Fruit fly (Drosophila melanogaster) whole organism: ENCODE measurements around the gene CG13473.

Source experiments
- CG8478 ChIP-seq: fragments of >200 bp; optimal IDR thresholded peaks from 2 replicates; lab custom pipeline; 2018; ENCODE audit warnings: inconsistent platforms
- Dll ChIP-seq: fragments of >200 bp; optimal IDR thresholded peaks from 2 replicates; lab custom pipeline; 2017
- EcR ChIP-seq, 2 experiments: fragments of >200 bp; optimal IDR thresholded peaks; 2 replicates each; lab custom pipeline; 2017; ENCODE audit warnings: missing biosample characterization in 2 of 2, missing genetic modification characterization in 2 of 2, missing genetic modification reagents in 2 of 2
- pan ChIP-seq: fragments of >200 bp; optimal IDR thresholded peaks from 2 replicates; lab custom pipeline; 2017
- psq ChIP-seq: fragments of >200 bp; optimal IDR thresholded peaks from 2 replicates; lab custom pipeline; 2017
- usp ChIP-seq: fragments of >200 bp; optimal IDR thresholded peaks from 2 replicates; lab custom pipeline; 2017; ENCODE audit warnings: missing biosample characterization, missing genetic modification characterization, mixed read lengths

CG13473 gene

dm6 chr3L:14760949-14761348 is 32.4 kb downstream of the CG13473 start, which contains the start of gene Trl:
Trl (minus strand) TSS chr3L:14761049.
- no peak for TF ChIP-seq pan (lab: Kevin White, UChicago)
- no peak for TF ChIP-seq usp (GFP tag; lab: Kevin White, UChicago)
- TF ChIP-seq psq (lab: Kevin White, UChicago) = no peak
- no peak for TF ChIP-seq Dll (lab: Kevin White, UChicago)
- TF ChIP-seq EcR (GFP tag; optimal IDR thresholded peaks at IDR 0.05; lab: Kevin White, UChicago) = no peak
- no peak for TF ChIP-seq CG8478 (lab: Kevin White, UChicago)

- TF ChIP-seq psq (lab: Kevin White, UChicago) (no peak), EcR (GFP tag; optimal IDR thresholded peaks at IDR 0.05; lab: Kevin White, UChicago) (no peak), usp (GFP tag; lab: Kevin White, UChicago) (no peak), CG8478 (lab: Kevin White, UChicago) (no peak), pan (lab: Kevin White, UChicago) (no peak), Dll (lab: Kevin White, UChicago) (no peak)
Measured at dm6 chr3L:14761837-14762785, 33.6 kb downstream of the CG13473 start, which contains the start of the genes Tsen34 and Mgat4a. Tsen34 (minus strand) TSS chr3L:14761844. Mgat4a (plus strand) TSS chr3L:14762028.

- TF ChIP-seq psq (lab: Kevin White, UChicago) = no peak
- TF ChIP-seq CG8478 (lab: Kevin White, UChicago) = no peak
- no peak for TF ChIP-seq usp (GFP tag; lab: Kevin White, UChicago)
- TF ChIP-seq EcR (GFP tag; optimal IDR thresholded peaks at IDR 0.05; lab: Kevin White, UChicago) = no peak
- TF ChIP-seq Dll (lab: Kevin White, UChicago) = no peak
- TF ChIP-seq pan (lab: Kevin White, UChicago) = no peak
Measured at dm6 chr3L:14769183-14769582, 40.6 kb downstream of the CG13473 start, which contains the start of gene Mgat4b. Mgat4b (minus strand) TSS chr3L:14769283.

- TF ChIP-seq EcR (GFP tag; optimal IDR thresholded peaks at IDR 0.05; lab: Kevin White, UChicago) = no peak
- no peak for TF ChIP-seq CG8478 (lab: Kevin White, UChicago)
- no peak for TF ChIP-seq pan (lab: Kevin White, UChicago)
- no peak for TF ChIP-seq usp (GFP tag; lab: Kevin White, UChicago)
- no peak for TF ChIP-seq Dll (lab: Kevin White, UChicago)
- TF ChIP-seq psq (lab: Kevin White, UChicago) = no peak
Measured at dm6 chr3L:14775711-14776660, 47.4 kb downstream of the CG13473 start, which contains the start of gene mop. mop (minus strand) TSS chr3L:14776129.
